Worm (Caenorhabditis elegans) whole organism, mixed stage, embryonic: ENCODE measurements around the gene gtbp-1.

ENCODE experiments used
- elt-3 ChIP-seq: fragments of 150-350 bp; optimal IDR thresholded peaks from 2 replicates; lab custom pipeline; 2014; ENCODE audit warnings: missing biosample characterization, missing genetic modification characterization
- ham-2 ChIP-seq: fragments of 200-800 bp; sonication (Bioruptor generic); optimal IDR thresholded peaks from 2 replicates; lab custom pipeline; 2018; ENCODE audit warnings: mild to moderate bottlenecking, missing genetic modification characterization, missing compliant biosample characterization
- lin-13 ChIP-seq: fragments of 150-350 bp; optimal IDR thresholded peaks from 2 replicates; lab custom pipeline; 2014; ENCODE audit warnings: missing biosample characterization, missing genetic modification characterization
- nhr-237 ChIP-seq: fragments of 150-350 bp; optimal IDR thresholded peaks from 2 replicates; lab custom pipeline; 2014; ENCODE audit warnings: missing biosample characterization, missing genetic modification characterization
- sem-2 ChIP-seq: fragments of 200-800 bp; sonication (Bioruptor generic); optimal IDR thresholded peaks from 2 replicates; lab custom pipeline; 2018; ENCODE audit warnings: mild to moderate bottlenecking, missing genetic modification characterization, missing compliant biosample characterization
- snpc-4 ChIP-seq: fragments of 150-350 bp; optimal IDR thresholded peaks from 2 replicates; lab custom pipeline; 2014; ENCODE audit warnings: missing biosample characterization, missing genetic modification characterization
- unc-62 ChIP-seq: fragments of 150-350 bp; optimal IDR thresholded peaks from 2 replicates; lab custom pipeline; 2014; ENCODE audit warnings: missing biosample characterization, missing genetic modification reagents, missing genetic modification characterization

DNA sequence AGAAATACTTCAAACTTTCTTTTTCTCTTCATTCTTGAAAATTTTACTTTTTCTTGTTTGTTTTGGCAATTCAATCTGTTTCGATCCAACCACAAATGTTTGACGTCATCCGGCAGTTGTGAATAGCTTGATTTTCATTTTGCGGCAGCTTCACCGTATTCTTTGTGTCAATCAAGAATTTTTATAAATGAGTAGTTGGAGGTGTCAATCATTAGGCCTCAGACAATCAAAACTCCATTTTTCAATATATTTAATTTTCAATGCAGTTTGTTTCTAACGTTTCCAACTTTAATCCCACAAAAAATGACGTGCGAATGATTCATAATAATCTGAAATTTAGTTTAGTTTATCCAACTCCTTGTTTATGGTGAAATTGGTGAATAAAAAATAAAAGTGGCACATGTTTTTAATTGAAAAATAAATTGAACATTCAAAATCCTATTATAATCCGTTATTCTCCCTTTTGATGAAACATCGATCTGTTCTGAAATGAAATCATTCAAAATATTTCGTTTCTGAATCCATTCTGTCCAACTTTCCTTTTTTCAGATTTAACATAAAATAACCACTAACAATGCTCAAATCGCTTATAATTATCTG lies 28.8 kb upstream of the gtbp-1 start, which contains the start of gene ttr-53:
- no peak for TF ChIP-seq elt-3 (tag; lab: Kevin White, UChicago)
- TF ChIP-seq lin-13 (tag; lab: Kevin White, UChicago), result no peak
- no peak for TF ChIP-seq snpc-4 (tag; lab: Kevin White, UChicago)
- no peak for TF ChIP-seq nhr-237 (tag; lab: Kevin White, UChicago)
- no peak for TF ChIP-seq unc-62
- no peak for TF ChIP-seq ham-2 (GFP tag; lab: Kevin White, UChicago)
- no peak for TF ChIP-seq sem-2 (GFP tag; lab: Kevin White, UChicago)
